Worm (Caenorhabditis elegans) whole organism, L4 larva: ENCODE data around the gene scl-2.

Experiments used
- F10B5.3 ChIP-seq: sonication (generic microtip); optimal IDR thresholded peaks from 2 replicates; lab custom pipeline; 2016; ENCODE audit warnings: mild to moderate bottlenecking, missing genetic modification characterization, missing compliant biosample characterization
- F26F4.8 ChIP-seq: fragments of 200-800 bp; sonication (Bioruptor generic); conservative IDR thresholded peaks from 2 replicates; pipeline ENCODE4 v1.3.6; 2022; ENCODE audit warnings: missing genetic modification characterization, missing compliant biosample characterization
- F49E8.2 ChIP-seq: sonication (generic microtip); optimal IDR thresholded peaks from 2 replicates; lab custom pipeline; 2016; ENCODE audit warnings: missing compliant biosample characterization, mild to moderate bottlenecking, missing genetic modification characterization, borderline replicate concordance
- T20F7.1 ChIP-seq: fragments of 200-800 bp; sonication (Bioruptor generic); optimal IDR thresholded peaks from 2 replicates; lab custom pipeline; 2018; ENCODE audit warnings: mild to moderate bottlenecking, missing genetic modification characterization, missing compliant biosample characterization
- T26A8.4 ChIP-seq: fragments of 200-800 bp; sonication (Bioruptor generic); IDR thresholded peaks from 2 replicates; pipeline ENCODE4 v1.3.6; 2022; ENCODE audit warnings: missing genetic modification characterization, missing compliant biosample characterization
- Y5F2A.4 ChIP-seq: fragments of 200-800 bp; sonication (Bioruptor generic); optimal IDR thresholded peaks from 2 replicates; lab custom pipeline; 2018; ENCODE audit warnings: mild to moderate bottlenecking, missing genetic modification characterization, missing compliant biosample characterization
- ZK546.5 ChIP-seq, 2 experiments: sonication (generic microtip); optimal IDR thresholded peaks; 2 replicates each; lab custom pipeline; 2017; ENCODE audit warnings: missing biosample characterization in 2 of 2, missing genetic modification characterization in 2 of 2
- aha-1 ChIP-seq: fragments of 150-350 bp; peaks from one replicate; lab custom pipeline; 2014; ENCODE audit warnings: missing biosample characterization, missing genetic modification characterization
- ces-1 ChIP-seq: fragments of 150-350 bp; sonication (generic microtip); optimal IDR thresholded peaks from 4 replicates; lab custom pipeline; 2014; ENCODE audit warnings: missing biosample characterization, missing genetic modification reagents, missing genetic modification characterization
- ctbp-1 ChIP-seq: fragments of 200-800 bp; sonication (Bioruptor generic); IDR thresholded peaks from 2 replicates; pipeline ENCODE4 v1.3.6; 2022; ENCODE audit warnings: missing genetic modification reagents, missing genetic modification characterization, missing compliant biosample characterization
- daf-12 ChIP-seq: fragments of 150-350 bp; optimal IDR thresholded peaks from 2 replicates; lab custom pipeline; 2014; ENCODE audit warnings: missing biosample characterization, missing genetic modification reagents, missing genetic modification characterization
- dmd-6 ChIP-seq: fragments of 200-800 bp; sonication (Bioruptor generic); IDR thresholded peaks from 2 replicates; pipeline ENCODE4 v1.3.6; 2022; ENCODE audit warnings: missing genetic modification reagents, missing genetic modification characterization, missing compliant biosample characterization
- dmd-8 ChIP-seq: fragments of 200-800 bp; sonication (Bioruptor generic); IDR thresholded peaks from 2 replicates; pipeline ENCODE4 v1.3.6; 2022; ENCODE audit warnings: missing genetic modification characterization, missing compliant biosample characterization
- dve-1 ChIP-seq: sonication (generic microtip); optimal IDR thresholded peaks from 2 replicates; lab custom pipeline; 2017; ENCODE audit warnings: antibody characterized with exemption, mild to moderate bottlenecking, missing genetic modification characterization, missing compliant biosample characterization; ENCODE audit not compliant: insufficient read depth
- fkh-10 ChIP-seq: fragments of 150-350 bp; optimal IDR thresholded peaks from 2 replicates; lab custom pipeline; 2014; ENCODE audit warnings: missing biosample characterization, missing genetic modification reagents, missing genetic modification characterization
- fos-1 ChIP-seq: fragments of 150-350 bp; optimal IDR thresholded peaks from 2 replicates; lab custom pipeline; 2014; ENCODE audit warnings: missing biosample characterization, missing genetic modification characterization
- gei-8 ChIP-seq: fragments of 200-800 bp; sonication (Bioruptor generic); optimal IDR thresholded peaks from 2 replicates; lab custom pipeline; 2018; ENCODE audit warnings: mild to moderate bottlenecking, missing genetic modification characterization, missing compliant biosample characterization
- hlh-11 ChIP-seq: fragments of 200-800 bp; sonication (Bioruptor generic); optimal IDR thresholded peaks from 2 replicates; lab custom pipeline; 2018; ENCODE audit warnings: mild to moderate bottlenecking, missing genetic modification characterization, missing compliant biosample characterization
- hlh-30 ChIP-seq: sonication (generic microtip); optimal IDR thresholded peaks from 2 replicates; lab custom pipeline; 2017; ENCODE audit warnings: antibody characterized with exemption, mild to moderate bottlenecking, missing genetic modification characterization, missing compliant biosample characterization; ENCODE audit not compliant: insufficient read depth
- hmg-1.1 ChIP-seq: fragments of 200-800 bp; sonication (Bioruptor generic); IDR thresholded peaks from 2 replicates; pipeline ENCODE4 v1.3.6; 2022; ENCODE audit warnings: missing genetic modification reagents, missing genetic modification characterization, missing compliant biosample characterization
- lsy-2 ChIP-seq, 2 experiments: fragments of 150-350 bp in 1 of 2; sonication (generic microtip) in 1 of 2; optimal IDR thresholded peaks; 2 replicates each; lab custom pipeline; 2014 to 2017; ENCODE audit warnings: missing biosample characterization in 2 of 2, missing genetic modification characterization in 2 of 2
- mdl-1 ChIP-seq, 2 experiments: fragments of 150-350 bp in 1 of 2; sonication (generic microtip) in 1 of 2; optimal IDR thresholded peaks; 2 replicates each; lab custom pipeline; 2014 to 2017; ENCODE audit warnings: missing biosample characterization in 2 of 2, missing genetic modification characterization in 2 of 2
- mep-1 ChIP-seq: fragments of 150-350 bp; sonication (generic microtip); optimal IDR thresholded peaks from 3 replicates; lab custom pipeline; 2014; ENCODE audit warnings: missing biosample characterization, missing genetic modification characterization
- mes-2 ChIP-seq: sonication (generic microtip); optimal IDR thresholded peaks from 2 replicates; lab custom pipeline; 2016; ENCODE audit warnings: missing genotype, mild to moderate bottlenecking, missing genetic modification characterization, missing compliant biosample characterization; ENCODE audit not compliant: poor library complexity, severe bottlenecking
- mxl-3 ChIP-seq: fragments of 200-800 bp; sonication (Bioruptor generic); optimal IDR thresholded peaks from 2 replicates; lab custom pipeline; 2018; ENCODE audit warnings: mild to moderate bottlenecking, missing genetic modification characterization, missing compliant biosample characterization
- nhr-10 ChIP-seq: fragments of 150-350 bp; optimal IDR thresholded peaks from 2 replicates; lab custom pipeline; 2014; ENCODE audit warnings: missing biosample characterization, missing genetic modification characterization
- nhr-102 ChIP-seq: sonication (generic microtip); optimal IDR thresholded peaks from 2 replicates; lab custom pipeline; 2016; ENCODE audit warnings: mild to moderate bottlenecking, missing genetic modification characterization, moderate library complexity, missing compliant biosample characterization
- nhr-237 ChIP-seq: sonication (generic microtip); optimal IDR thresholded peaks from 2 replicates; lab custom pipeline; 2017; ENCODE audit warnings: missing biosample characterization, missing genetic modification characterization
- nhr-25 ChIP-seq: sonication (generic microtip); optimal IDR thresholded peaks from 2 replicates; lab custom pipeline; 2017; ENCODE audit warnings: missing genetic modification characterization, mild to moderate bottlenecking, missing compliant biosample characterization, antibody characterized with exemption, moderate library complexity, borderline replicate concordance; ENCODE audit not compliant: insufficient read depth
- nhr-28 ChIP-seq: fragments of 150-350 bp; optimal IDR thresholded peaks from 2 replicates; lab custom pipeline; 2014; ENCODE audit warnings: missing biosample characterization, missing genetic modification characterization
- rbr-2 ChIP-seq: sonication (generic microtip); optimal IDR thresholded peaks from 2 replicates; lab custom pipeline; 2016; ENCODE audit warnings: missing genotype, missing genetic modification characterization, missing compliant biosample characterization
- set-16 ChIP-seq: fragments of 200-800 bp; sonication (Bioruptor generic); IDR thresholded peaks from 2 replicates; pipeline ENCODE4 v1.3.6; 2022; ENCODE audit warnings: missing genetic modification reagents, missing genetic modification characterization, missing compliant biosample characterization
- spr-3 ChIP-seq: fragments of 200-800 bp; sonication (Bioruptor generic); optimal IDR thresholded peaks from 2 replicates; lab custom pipeline; 2018; ENCODE audit warnings: mild to moderate bottlenecking, missing genetic modification characterization, missing compliant biosample characterization
- tag-97 ChIP-seq: fragments of 200-800 bp; sonication (Bioruptor generic); IDR thresholded peaks from 2 replicates; pipeline ENCODE4 v1.3.6; 2022; ENCODE audit warnings: missing genetic modification characterization, missing compliant biosample characterization
- unc-62 ChIP-seq, 3 experiments: fragments of 150-350 bp in 1 of 3; sonication (generic microtip); optimal IDR thresholded peaks in 2 of 3; peaks in 1 of 3; 1 replicate in 1 of 3; 2 replicates in 2 of 3; lab custom pipeline; 2014 to 2017; ENCODE audit warnings: missing biosample characterization in 3 of 3, missing genetic modification characterization in 3 of 3, missing genetic modification reagents in 3 of 3, missing genotype in 1 of 3
- vab-7 ChIP-seq: fragments of 200-800 bp; sonication (Bioruptor generic); IDR thresholded peaks from 2 replicates; pipeline ENCODE4 v1.3.6; 2022; ENCODE audit warnings: missing genetic modification reagents, missing genetic modification characterization, missing compliant biosample characterization
- zfp-3 ChIP-seq: fragments of 200-800 bp; sonication (Bioruptor generic); conservative IDR thresholded peaks from 2 replicates; pipeline ENCODE4 v1.3.6; 2022; ENCODE audit warnings: missing genetic modification reagents, missing genetic modification characterization, missing compliant biosample characterization
- ztf-7 ChIP-seq: fragments of 150-350 bp; optimal IDR thresholded peaks from 2 replicates; lab custom pipeline; 2014; ENCODE audit warnings: missing biosample characterization, missing genetic modification characterization

The scl-2 gene

ce11 chrIV:13013231-13013630 lies 44.3 kb upstream of the scl-2 start:
- no peak for TF ChIP-seq nhr-102 (tag; lab: Kevin White, UChicago)
- TF ChIP-seq tag-97 (GFP tag; lab: Robert Waterston, UW) = no peak
- TF ChIP-seq fkh-10 (GFP tag; lab: Kevin White, UChicago) = no peak
- TF ChIP-seq nhr-28 (tag; lab: Kevin White, UChicago) = peak; percentile 35
- TF ChIP-seq hmg-1.1 (GFP tag; lab: Robert Waterston, UW) = no peak
- TF ChIP-seq dve-1 (tag; lab: Kevin White, UChicago) = peak; percentile 19
- TF ChIP-seq mep-1 (tag; lab: Kevin White, UChicago) = peak; percentile 24
- TF ChIP-seq hlh-30 (tag; lab: Kevin White, UChicago) = peak; percentile 56
- TF ChIP-seq hlh-11 (tag; lab: Kevin White, UChicago) = peak; percentile 19
- peak; percentile 6 for TF ChIP-seq nhr-25 (tag; lab: Kevin White, UChicago)
- peak; percentile 20 for TF ChIP-seq mes-2
- TF ChIP-seq mdl-1 (tag; optimal IDR thresholded peaks at IDR 0.05; lab: Kevin White, UChicago) = peak in 1 of 2 experiments; percentile 17
- peak; percentile 36 for TF ChIP-seq aha-1
- peak; percentile 1 for TF ChIP-seq mxl-3

- TF ChIP-seq F49E8.2 (no peak), lsy-2 (tag; optimal IDR thresholded peaks at IDR 0.05; lab: Kevin White, UChicago) (no peak), aha-1 (peak; percentile 5)
These were observed 43.7 kb upstream of the scl-2 start for ce11 chrIV:13013711-13014341.

- TF ChIP-seq F26F4.8 (GFP tag; lab: Robert Waterston, UW) = no peak
- no peak for TF ChIP-seq daf-12 (tag; lab: Kevin White, UChicago)
- peak; percentile 57; the same call in 1 of the 2 replicates for TF ChIP-seq hmg-1.1 (GFP tag; lab: Robert Waterston, UW)
- peak; percentile 36 for TF ChIP-seq fkh-10 (GFP tag; lab: Kevin White, UChicago)
- TF ChIP-seq aha-1 = peak; percentile 45
- TF ChIP-seq lsy-2 (tag; optimal IDR thresholded peaks at IDR 0.05; lab: Kevin White, UChicago) = peak in 1 of 2 experiments; percentile 12
- no peak for TF ChIP-seq nhr-25 (tag; lab: Kevin White, UChicago)
- TF ChIP-seq zfp-3 = no peak
These were observed 41.6 kb upstream of the scl-2 start for ce11 chrIV:13015801-13016404.

ce11 chrIV:13016820-13017219 lies 40.7 kb upstream of the scl-2 start:
- no peak for TF ChIP-seq nhr-28 (tag; lab: Kevin White, UChicago)
- TF ChIP-seq fos-1 (tag; lab: Kevin White, UChicago) = no peak
- TF ChIP-seq F10B5.3 (tag; lab: Kevin White, UChicago) = no peak
- TF ChIP-seq dmd-8 = no peak
- TF ChIP-seq vab-7 = no peak
- peak; percentile 57 for TF ChIP-seq ctbp-1 (GFP tag; lab: Robert Waterston, UW)
- no peak for TF ChIP-seq ZK546.5 (tag; optimal IDR thresholded peaks at IDR 0.05; lab: Kevin White, UChicago)
- no peak for TF ChIP-seq gei-8 (GFP tag; lab: Kevin White, UChicago)
- no peak for TF ChIP-seq T20F7.1 (GFP tag; lab: Kevin White, UChicago)
- peak; percentile 28; the same call in 1 of the 2 replicates for TF ChIP-seq set-16 (GFP tag; lab: Robert Waterston, UW)
- no peak for TF ChIP-seq mxl-3
- peak; percentile 64 for TF ChIP-seq ces-1 (GFP tag; lab: Kevin White, UChicago)
- no peak for TF ChIP-seq rbr-2 (tag; lab: Kevin White, UChicago)
- TF ChIP-seq unc-62 (GFP tag; optimal IDR thresholded peaks at IDR 0.05 in 1 of 2; lab: Kevin White, UChicago) = peak in 1 of 2 experiments; percentile 9
- no peak for TF ChIP-seq unc-62 (tag; optimal IDR thresholded peaks at IDR 0.05; lab: Kevin White, UChicago)
- no peak for TF ChIP-seq nhr-102 (tag; lab: Kevin White, UChicago)
- TF ChIP-seq nhr-237 = no peak
- no peak for TF ChIP-seq T26A8.4 (GFP tag; lab: Robert Waterston, UW)
- peak in 1 of 2 experiments; percentile 7 for TF ChIP-seq lsy-2 (tag; optimal IDR thresholded peaks at IDR 0.05; lab: Kevin White, UChicago)
- no peak for TF ChIP-seq Y5F2A.4 (GFP tag; lab: Kevin White, UChicago)
- peak; percentile 60 for TF ChIP-seq fkh-10 (GFP tag; lab: Kevin White, UChicago)
- no peak for TF ChIP-seq dmd-6 (GFP tag; lab: Robert Waterston, UW)
- no peak for TF ChIP-seq ztf-7 (tag; lab: Kevin White, UChicago)
- no peak for TF ChIP-seq spr-3
- no peak for TF ChIP-seq nhr-10 (tag; lab: Kevin White, UChicago)
